Worm (Caenorhabditis elegans) whole organism, L1 larva: ENCODE measurements around the gene algn-8.

Experiments used
- C04F5.9 ChIP-seq: sonication (generic microtip); optimal IDR thresholded peaks from 2 replicates; lab custom pipeline; 2016; ENCODE audit warnings: missing genetic modification characterization, missing compliant biosample characterization
- Y116A8C.19 ChIP-seq: sonication (generic microtip); optimal IDR thresholded peaks from 2 replicates; lab custom pipeline; 2016; ENCODE audit warnings: missing compliant biosample characterization, missing genetic modification characterization, borderline replicate concordance
- aha-1 ChIP-seq: fragments of 150-350 bp; optimal IDR thresholded peaks from 2 replicates; lab custom pipeline; 2014; ENCODE audit warnings: missing biosample characterization, missing genetic modification characterization
- aly-2 ChIP-seq: fragments of 150-350 bp; optimal IDR thresholded peaks from 2 replicates; lab custom pipeline; 2014; ENCODE audit warnings: missing biosample characterization, missing genetic modification characterization
- blmp-1 ChIP-seq: fragments of 150-350 bp; optimal IDR thresholded peaks from 2 replicates; lab custom pipeline; 2014; ENCODE audit warnings: missing biosample characterization, missing genetic modification characterization
- ceh-63 ChIP-seq: fragments of 200-800 bp; sonication (Bioruptor generic); optimal IDR thresholded peaks from 2 replicates; lab custom pipeline; 2018; ENCODE audit warnings: mild to moderate bottlenecking, missing genetic modification characterization, missing compliant biosample characterization
- ceh-90 ChIP-seq: sonication (generic microtip); optimal IDR thresholded peaks from 2 replicates; lab custom pipeline; 2016; ENCODE audit warnings: missing genetic modification characterization, missing compliant biosample characterization
- ces-1 ChIP-seq: fragments of 150-350 bp; optimal IDR thresholded peaks from 2 replicates; lab custom pipeline; 2014; ENCODE audit warnings: missing biosample characterization, missing genetic modification reagents, missing genetic modification characterization
- efl-1 ChIP-seq, 4 experiments: fragments of 150-350 bp; optimal IDR thresholded peaks in 3 of 4; peaks in 1 of 4; 1 replicate in 1 of 4; 2 replicates in 3 of 4; lab custom pipeline; 2014; ENCODE audit warnings: missing biosample characterization in 2 of 4, missing genetic modification characterization in 2 of 4, missing genetic modification reagents in 2 of 4
- elt-2 ChIP-seq: sonication (generic microtip); optimal IDR thresholded peaks from 2 replicates; lab custom pipeline; 2016; ENCODE audit warnings: missing genetic modification characterization, mild to moderate bottlenecking, inconsistent platforms, missing compliant biosample characterization, missing genetic modification reagents
- elt-3 ChIP-seq, 6 experiments: fragments of 150-350 bp in 1 of 6; sonication (generic microtip); optimal IDR thresholded peaks; 2 replicates each; lab custom pipeline; 2017 to 2018; ENCODE audit warnings: missing biosample characterization in 6 of 6, missing genetic modification characterization in 6 of 6, inconsistent platforms in 1 of 6
- ets-5 ChIP-seq: fragments of 200-800 bp; sonication (Bioruptor generic); IDR thresholded peaks from 2 replicates; pipeline ENCODE4 v1.3.6; 2022; ENCODE audit warnings: missing genetic modification characterization, missing compliant biosample characterization
- fkh-4 ChIP-seq: sonication (generic microtip); optimal IDR thresholded peaks from 2 replicates; lab custom pipeline; 2016; ENCODE audit warnings: missing compliant biosample characterization, missing genetic modification characterization, borderline replicate concordance
- fkh-8 ChIP-seq: sonication (generic microtip); optimal IDR thresholded peaks from 2 replicates; lab custom pipeline; 2016; ENCODE audit warnings: mild to moderate bottlenecking, missing genetic modification characterization, missing compliant biosample characterization
- fos-1 ChIP-seq: fragments of 150-350 bp; optimal IDR thresholded peaks from 2 replicates; lab custom pipeline; 2014; ENCODE audit warnings: missing biosample characterization, missing genetic modification characterization
- grh-1 ChIP-seq: fragments of 200-800 bp; sonication (Bioruptor generic); IDR thresholded peaks from 2 replicates; pipeline ENCODE4 v1.3.6; 2022; ENCODE audit warnings: missing genetic modification reagents, missing genetic modification characterization, missing compliant biosample characterization
- hlh-17 ChIP-seq: fragments of 200-800 bp; sonication (Bioruptor generic); optimal IDR thresholded peaks from 2 replicates; lab custom pipeline; 2018; ENCODE audit warnings: missing genetic modification characterization, mild to moderate bottlenecking, missing compliant biosample characterization, moderate library complexity, borderline replicate concordance
- lin-35 ChIP-seq, 2 experiments: fragments of 150-350 bp; optimal IDR thresholded peaks; 2 replicates each; lab custom pipeline; 2014; ENCODE audit warnings: missing biosample characterization in 2 of 2, missing genetic modification characterization in 2 of 2, missing genetic modification reagents in 2 of 2
- mep-1 ChIP-seq: fragments of 150-350 bp; optimal IDR thresholded peaks from 2 replicates; lab custom pipeline; 2014; ENCODE audit warnings: missing biosample characterization, missing genetic modification characterization
- nhr-19 ChIP-seq: fragments of 200-800 bp; sonication (Bioruptor generic); conservative IDR thresholded peaks from 2 replicates; pipeline ENCODE4 v1.3.6; 2022; ENCODE audit warnings: missing genetic modification characterization, missing compliant biosample characterization
- nhr-20 ChIP-seq: sonication (generic microtip); optimal IDR thresholded peaks from 2 replicates; lab custom pipeline; 2016; ENCODE audit warnings: mild to moderate bottlenecking, missing genetic modification characterization, missing compliant biosample characterization
- nhr-237 ChIP-seq: fragments of 150-350 bp; optimal IDR thresholded peaks from 2 replicates; lab custom pipeline; 2014; ENCODE audit warnings: missing biosample characterization, missing genetic modification characterization
- nhr-47 ChIP-seq: sonication (generic microtip); optimal IDR thresholded peaks from 2 replicates; lab custom pipeline; 2016; ENCODE audit warnings: mild to moderate bottlenecking, missing genetic modification characterization, moderate library complexity, missing compliant biosample characterization
- nhr-76 ChIP-seq: sonication (generic microtip); optimal IDR thresholded peaks from 2 replicates; lab custom pipeline; 2017; ENCODE audit warnings: missing biosample characterization, missing genetic modification characterization
- pag-3 ChIP-seq: sonication (generic microtip); optimal IDR thresholded peaks from 2 replicates; lab custom pipeline; 2017; ENCODE audit warnings: missing genetic modification characterization, mild to moderate bottlenecking, missing compliant biosample characterization, antibody characterized with exemption, borderline replicate concordance; ENCODE audit not compliant: insufficient read depth
- rnt-1 ChIP-seq: sonication (generic microtip); optimal IDR thresholded peaks from 2 replicates; lab custom pipeline; 2016; ENCODE audit warnings: mild to moderate bottlenecking, missing genetic modification characterization, moderate library complexity, missing compliant biosample characterization
- snpc-4 ChIP-seq: fragments of 150-350 bp; optimal IDR thresholded peaks from 2 replicates; lab custom pipeline; 2014; ENCODE audit warnings: missing biosample characterization, missing genetic modification characterization
- sptf-1 ChIP-seq: fragments of 150-350 bp; optimal IDR thresholded peaks from 2 replicates; lab custom pipeline; 2014; ENCODE audit warnings: missing biosample characterization, missing genetic modification characterization
- sup-37 ChIP-seq: fragments of 200-800 bp; sonication (Bioruptor generic); optimal IDR thresholded peaks from 2 replicates; lab custom pipeline; 2018; ENCODE audit warnings: mild to moderate bottlenecking, missing genetic modification characterization, missing compliant biosample characterization
- unc-30 ChIP-seq: sonication (generic microtip); optimal IDR thresholded peaks from 2 replicates; lab custom pipeline; 2017; ENCODE audit warnings: missing biosample characterization, missing genetic modification characterization
- unc-86 ChIP-seq: sonication (generic microtip); optimal IDR thresholded peaks from 2 replicates; lab custom pipeline; 2016; ENCODE audit warnings: missing genetic modification characterization, missing compliant biosample characterization
- ztf-11 ChIP-seq, 2 experiments: sonication (generic microtip); optimal IDR thresholded peaks; 2 replicates each; lab custom pipeline; 2016 to 2017; ENCODE audit warnings: missing genetic modification characterization in 2 of 2, missing biosample characterization in 1 of 2, missing compliant biosample characterization in 1 of 2
- ztf-4 ChIP-seq: fragments of 150-350 bp; optimal IDR thresholded peaks from 2 replicates; lab custom pipeline; 2014; ENCODE audit warnings: missing biosample characterization, missing genetic modification characterization

algn-8 gene

DNA sequence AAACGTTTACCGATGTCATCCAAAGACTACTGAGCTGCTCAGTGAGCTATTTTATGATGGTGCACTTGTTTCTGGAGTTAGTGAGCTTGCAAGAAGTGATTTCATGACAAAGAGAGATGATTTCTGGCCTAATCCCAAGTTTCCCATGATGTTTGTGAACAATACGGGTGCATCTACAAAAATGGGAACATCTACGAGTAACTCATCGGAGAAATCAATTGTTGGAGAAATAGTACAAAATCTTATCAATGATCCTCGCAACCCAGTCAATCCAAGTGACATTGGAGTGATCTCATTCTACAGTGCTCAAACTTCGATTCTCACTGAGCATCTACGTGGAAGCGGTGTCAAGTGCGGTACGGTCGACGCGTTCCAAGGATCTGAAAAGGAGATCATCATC is 42.2 kb upstream of the algn-8 start:
- no peak for TF ChIP-seq aha-1 (tag; lab: Kevin White, UChicago)
- TF ChIP-seq ces-1 (GFP tag; lab: Kevin White, UChicago): no peak
- no peak for TF ChIP-seq ztf-11 (tag; optimal IDR thresholded peaks at IDR 0.05; lab: Kevin White, UChicago)
- no peak for TF ChIP-seq sup-37 (GFP tag; lab: Kevin White, UChicago)
- TF ChIP-seq C04F5.9 (tag; lab: Kevin White, UChicago): no peak
- no peak for TF ChIP-seq lin-35 (GFP tag; optimal IDR thresholded peaks at IDR 0.05; lab: Kevin White, UChicago)
- TF ChIP-seq hlh-17: no peak
- TF ChIP-seq nhr-19 (GFP tag; lab: Robert Waterston, UW): no peak
- no peak for TF ChIP-seq nhr-20 (tag; lab: Kevin White, UChicago)
- no peak for TF ChIP-seq elt-3 (tag; optimal IDR thresholded peaks at IDR 0.05; lab: Kevin White, UChicago)
- no peak for TF ChIP-seq elt-2 (tag; lab: Kevin White, UChicago)
- TF ChIP-seq rnt-1: no peak

DNA sequence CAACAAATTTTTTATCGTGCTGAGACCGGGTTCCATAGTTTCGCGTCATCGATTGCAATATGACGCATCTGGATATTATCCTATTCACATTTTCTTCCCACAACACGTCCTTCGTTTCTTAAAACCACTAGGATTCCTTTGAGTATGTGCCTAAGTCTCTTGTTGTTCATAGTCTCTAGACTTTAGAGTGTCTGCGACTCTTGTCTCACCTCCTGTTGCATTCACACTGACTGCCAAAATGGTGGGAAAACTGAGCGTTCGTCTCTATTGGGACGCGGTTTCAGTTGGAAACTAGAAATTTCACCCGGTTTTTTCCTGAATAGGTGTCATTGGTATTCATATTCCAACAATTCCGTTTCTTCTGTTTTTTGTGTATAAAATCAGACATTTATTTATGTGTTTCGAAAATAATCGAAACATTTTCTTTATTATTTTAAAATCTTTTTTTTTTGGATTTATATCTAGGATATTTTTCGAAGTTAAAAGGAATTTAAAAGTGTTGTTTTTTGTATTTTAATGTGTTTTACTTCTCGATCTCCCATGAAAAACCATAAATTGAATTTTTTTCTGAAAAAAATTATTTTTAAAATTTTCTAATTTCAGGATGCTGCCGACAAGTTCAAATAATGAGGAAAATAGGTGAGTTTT is 35.5 kb upstream of the algn-8 start, which contains the start of gene C05C10.2:
C05C10.2 (plus strand) TSS at position 598 of the 648 bp plus-strand sequence.
- TF ChIP-seq efl-1 (optimal IDR thresholded peaks at IDR 0.05; lab: Kevin White, UChicago): peak in 1 of 2 experiments; percentile 44
- peak in 1 of 2 experiments; percentile 27 for TF ChIP-seq efl-1 (GFP tag; optimal IDR thresholded peaks at IDR 0.05 in 1 of 2; lab: Kevin White, UChicago)
- peak in 1 of 2 experiments; percentile 11 for TF ChIP-seq lin-35 (GFP tag; optimal IDR thresholded peaks at IDR 0.05; lab: Kevin White, UChicago)
- no peak for TF ChIP-seq hlh-17
- TF ChIP-seq mep-1 (tag; lab: Kevin White, UChicago): peak; percentile 5
- peak; percentile 28 for TF ChIP-seq blmp-1 (tag; lab: Kevin White, UChicago)
- TF ChIP-seq pag-3 (tag; lab: Kevin White, UChicago): no peak
- TF ChIP-seq ceh-90 (tag; lab: Kevin White, UChicago): no peak

DNA sequence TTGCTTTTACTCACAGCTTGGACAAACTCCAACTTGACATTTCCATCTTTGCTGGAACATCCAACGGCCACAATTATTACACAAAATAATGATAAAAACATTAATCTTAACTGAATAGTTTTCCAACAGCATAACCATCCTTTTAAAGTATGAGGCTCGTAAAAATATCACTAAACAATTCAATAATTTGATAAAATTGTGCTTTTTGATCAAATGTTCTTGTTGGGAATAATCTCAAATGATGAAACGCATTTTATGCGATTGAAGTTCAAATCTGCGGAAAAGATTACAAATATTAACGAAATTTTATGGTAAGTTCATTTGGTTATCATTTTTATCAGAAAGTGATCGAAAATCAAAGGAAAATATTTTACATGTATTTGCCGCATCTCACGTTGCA is 34.2 kb upstream of the algn-8 start, which contains the start of gene pho-10:
pho-10 (minus strand) TSS at position 101 of the 400 bp plus-strand sequence.
- TF ChIP-seq hlh-17 (no peak), nhr-19 (GFP tag; lab: Robert Waterston, UW) (no peak), lin-35 (GFP tag; optimal IDR thresholded peaks at IDR 0.05; lab: Kevin White, UChicago) (no peak), ets-5 (GFP tag; lab: Robert Waterston, UW) (no peak), nhr-237 (tag; lab: Kevin White, UChicago) (no peak), grh-1 (GFP tag; lab: Robert Waterston, UW) (no peak), unc-30 (tag; lab: Kevin White, UChicago) (no peak), Y116A8C.19 (tag; lab: Kevin White, UChicago) (no peak), mep-1 (tag; lab: Kevin White, UChicago) (no peak)

DNA sequence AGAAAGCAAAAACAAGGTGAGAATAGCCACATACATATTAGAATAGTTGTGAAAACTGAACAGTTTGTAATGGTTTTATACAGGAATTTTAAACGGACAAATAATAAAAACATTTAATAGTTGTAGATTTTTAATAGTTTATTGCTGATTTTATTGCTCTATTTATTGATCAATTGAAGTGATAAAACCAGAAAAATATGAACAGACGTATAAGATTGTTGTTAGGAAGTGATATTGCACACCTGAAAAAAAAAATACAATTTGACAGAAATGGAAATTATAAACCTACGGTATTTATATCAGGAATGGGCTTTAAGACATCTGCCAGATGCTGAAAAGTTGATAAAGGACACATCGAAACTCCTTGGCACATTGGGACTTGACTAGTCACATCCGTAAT is 31.7 kb upstream of the algn-8 start, which contains the start of gene C05C10.8:
C05C10.8 (minus strand) TSS at position 101 of the 400 bp plus-strand sequence.
- TF ChIP-seq efl-1 (optimal IDR thresholded peaks at IDR 0.05; lab: Kevin White, UChicago) (no peak), efl-1 (GFP tag; optimal IDR thresholded peaks at IDR 0.05 in 1 of 2; lab: Kevin White, UChicago) (peak in 1 of 2 experiments; percentile 32), snpc-4 (tag; lab: Kevin White, UChicago) (no peak)

DNA sequence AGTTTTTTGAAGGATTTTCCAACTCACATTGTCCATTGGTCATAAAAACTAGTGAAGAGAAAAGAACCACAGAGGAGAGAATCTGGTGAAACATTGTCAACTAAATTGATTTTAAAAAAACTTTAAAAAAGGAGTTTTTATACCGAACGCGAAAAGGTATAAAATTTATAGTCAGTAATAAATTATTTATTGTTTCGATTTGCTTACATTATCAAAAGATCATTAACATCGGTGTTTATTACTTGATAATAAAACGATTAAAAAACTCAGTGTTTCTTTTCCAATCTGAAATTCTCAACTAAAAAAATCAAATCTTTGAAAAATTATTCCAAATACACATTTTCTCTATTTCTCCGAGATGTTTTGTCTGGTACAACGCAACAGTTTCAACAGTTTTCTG is 29.9 kb upstream of the algn-8 start, which contains the start of gene F26C11.4:
F26C11.4 (minus strand) TSS at position 101 of the 400 bp plus-strand sequence.
- TF ChIP-seq lin-35 (GFP tag; optimal IDR thresholded peaks at IDR 0.05; lab: Kevin White, UChicago) (no peak), unc-86 (tag; lab: Kevin White, UChicago) (no peak), aly-2 (tag; lab: Kevin White, UChicago) (no peak), nhr-47 (tag; lab: Kevin White, UChicago) (no peak), ztf-4 (no peak), efl-1 (optimal IDR thresholded peaks at IDR 0.05; lab: Kevin White, UChicago) (no peak), efl-1 (GFP tag; optimal IDR thresholded peaks at IDR 0.05 in 1 of 2; lab: Kevin White, UChicago) (no peak), sptf-1 (tag; lab: Kevin White, UChicago) (no peak), fkh-4 (tag; lab: Kevin White, UChicago) (no peak), nhr-76 (tag; lab: Kevin White, UChicago) (no peak), fos-1 (tag; lab: Kevin White, UChicago) (no peak), fkh-8 (tag; lab: Kevin White, UChicago) (no peak), ceh-63 (GFP tag; lab: Kevin White, UChicago) (no peak)
